Worm (Caenorhabditis elegans) whole organism, L2 larva: ENCODE results near the gene kel-3.

Source experiments
- C34F6.9 ChIP-seq: fragments of 150-350 bp; optimal IDR thresholded peaks from 2 replicates; lab custom pipeline; 2014; ENCODE audit warnings: missing biosample characterization, missing genetic modification characterization
- aly-2 ChIP-seq: fragments of 150-350 bp; optimal IDR thresholded peaks from 2 replicates; lab custom pipeline; 2014; ENCODE audit warnings: missing biosample characterization, missing genetic modification characterization
- ama-1 ChIP-seq: fragments of 150-350 bp; optimal IDR thresholded peaks from 2 replicates; lab custom pipeline; 2018; ENCODE audit warnings: inconsistent platforms
- blmp-1 ChIP-seq: sonication (generic microtip); optimal IDR thresholded peaks from 2 replicates; lab custom pipeline; 2017; ENCODE audit warnings: missing genetic modification characterization, mild to moderate bottlenecking, missing compliant biosample characterization, antibody characterized with exemption, moderate library complexity; ENCODE audit not compliant: insufficient read depth
- ceh-82 ChIP-seq: fragments of 150-350 bp; optimal IDR thresholded peaks from 2 replicates; lab custom pipeline; 2014; ENCODE audit warnings: missing biosample characterization, missing genetic modification characterization
- crh-2 ChIP-seq: sonication (generic microtip); optimal IDR thresholded peaks from 2 replicates; lab custom pipeline; 2017; ENCODE audit warnings: missing biosample characterization, missing genetic modification characterization
- egl-27 ChIP-seq: sonication (generic microtip); optimal IDR thresholded peaks from 3 replicates; lab custom pipeline; 2017; ENCODE audit warnings: missing biosample characterization, missing genetic modification reagents, missing genetic modification characterization
- fos-1 ChIP-seq: fragments of 150-350 bp; optimal IDR thresholded peaks from 2 replicates; lab custom pipeline; 2014; ENCODE audit warnings: missing biosample characterization, missing genetic modification characterization
- gmeb-1 ChIP-seq: fragments of 150-350 bp; optimal IDR thresholded peaks from 2 replicates; lab custom pipeline; 2014; ENCODE audit warnings: missing biosample characterization, missing genetic modification characterization
- lin-11 ChIP-seq: fragments of 150-350 bp; sonication (generic microtip); optimal IDR thresholded peaks from 2 replicates; lab custom pipeline; 2014; ENCODE audit warnings: missing biosample characterization, missing genetic modification characterization, inconsistent platforms, mixed read lengths
- lsy-2 ChIP-seq, 2 experiments: fragments of 150-350 bp in 1 of 2; sonication (generic microtip) in 1 of 2; optimal IDR thresholded peaks; 2 replicates each; lab custom pipeline; 2014 to 2017; ENCODE audit warnings: missing biosample characterization in 2 of 2, missing genetic modification characterization in 2 of 2
- mab-5 ChIP-seq: fragments of 150-350 bp; optimal IDR thresholded peaks from 2 replicates; lab custom pipeline; 2014; ENCODE audit warnings: missing biosample characterization, missing genetic modification characterization
- mbf-1 ChIP-seq: sonication (generic microtip); optimal IDR thresholded peaks from 2 replicates; lab custom pipeline; 2017; ENCODE audit warnings: missing biosample characterization, missing genetic modification characterization
- mdl-1 ChIP-seq, 2 experiments: fragments of 150-350 bp in 1 of 2; sonication (generic microtip) in 1 of 2; optimal IDR thresholded peaks; 2 replicates each; lab custom pipeline; 2017; ENCODE audit warnings: missing biosample characterization in 2 of 2, missing genetic modification characterization in 2 of 2
- nhr-10 ChIP-seq: sonication (generic microtip); optimal IDR thresholded peaks from 2 replicates; lab custom pipeline; 2017; ENCODE audit warnings: missing biosample characterization, missing genetic modification characterization
- nhr-23 ChIP-seq: fragments of 150-350 bp; optimal IDR thresholded peaks from 2 replicates; lab custom pipeline; 2014; ENCODE audit warnings: missing biosample characterization, missing genetic modification reagents, missing genetic modification characterization
- nhr-25 ChIP-seq: fragments of 150-350 bp; sonication (generic microtip); optimal IDR thresholded peaks from 3 replicates; lab custom pipeline; 2014; ENCODE audit warnings: missing biosample characterization, missing genetic modification characterization
- peb-1 ChIP-seq: fragments of 150-350 bp; optimal IDR thresholded peaks from 2 replicates; lab custom pipeline; 2014; ENCODE audit warnings: missing biosample characterization, missing genetic modification characterization
- sem-4 ChIP-seq: fragments of 150-350 bp; optimal IDR thresholded peaks from 2 replicates; lab custom pipeline; 2014; ENCODE audit warnings: missing biosample characterization, missing genetic modification reagents, missing genetic modification characterization
- skn-1 ChIP-seq: sonication (generic microtip); optimal IDR thresholded peaks from 2 replicates; lab custom pipeline; 2017; ENCODE audit warnings: missing biosample characterization, missing genetic modification characterization
- unc-39 ChIP-seq: fragments of 150-350 bp; optimal IDR thresholded peaks from 2 replicates; lab custom pipeline; 2014; ENCODE audit warnings: missing biosample characterization, missing genetic modification characterization
- zag-1 ChIP-seq: fragments of 150-350 bp; optimal IDR thresholded peaks from 2 replicates; lab custom pipeline; 2014; ENCODE audit warnings: missing biosample characterization, missing genetic modification characterization
- ztf-1 ChIP-seq: fragments of 200-800 bp; sonication (Bioruptor generic); conservative IDR thresholded peaks from 2 replicates; pipeline ENCODE4 v1.3.6; 2022; ENCODE audit warnings: missing genetic modification characterization, missing compliant biosample characterization
- ztf-4 ChIP-seq: fragments of 150-350 bp; optimal IDR thresholded peaks from 2 replicates; lab custom pipeline; 2014; ENCODE audit warnings: missing biosample characterization, missing genetic modification characterization

Gene kel-3

ce11 chrIII:13510753-13511152 is 46.1 kb downstream of the kel-3 start:
- TF ChIP-seq sem-4 (tag; lab: Kevin White, UChicago) (no peak), peb-1 (no peak), ztf-4 (tag; lab: Kevin White, UChicago) (no peak), nhr-23 (tag; lab: Kevin White, UChicago) (no peak), gmeb-1 (tag; lab: Kevin White, UChicago) (no peak), mdl-1 (tag; optimal IDR thresholded peaks at IDR 0.05; lab: Kevin White, UChicago) (no peak), egl-27 (tag; lab: Kevin White, UChicago) (no peak), lsy-2 (tag; optimal IDR thresholded peaks at IDR 0.05; lab: Kevin White, UChicago) (no peak), crh-2 (tag; lab: Kevin White, UChicago) (no peak), skn-1 (tag; lab: Kevin White, UChicago) (no peak), C34F6.9 (no peak), ztf-1 (GFP tag; lab: Robert Waterston, UW) (no peak), aly-2 (no peak), nhr-10 (no peak), ama-1 (lab: Kevin White, UChicago) (no peak), nhr-25 (tag; lab: Kevin White, UChicago) (no peak)

- TF ChIP-seq mab-5 (tag; lab: Kevin White, UChicago) = no peak
- TF ChIP-seq lin-11 (tag; lab: Kevin White, UChicago) = no peak
- TF ChIP-seq fos-1 (tag; lab: Kevin White, UChicago) = no peak
- TF ChIP-seq, all 48 proteins: peak for 0
Observed at ce11 chrIII:13514470-13514869, 49.9 kb downstream of the kel-3 start, which contains the start of gene mlh-1. mlh-1 (minus strand) TSS chrIII:13514570.

ce11 chrIII:13518437-13518836 is 53.8 kb downstream of the kel-3 start:
- TF ChIP-seq ceh-82 (no peak), mbf-1 (tag; lab: Kevin White, UChicago) (no peak), ama-1 (lab: Kevin White, UChicago) (no peak), blmp-1 (tag; lab: Kevin White, UChicago) (no peak), egl-27 (tag; lab: Kevin White, UChicago) (no peak), sem-4 (tag; lab: Kevin White, UChicago) (no peak), zag-1 (no peak), gmeb-1 (tag; lab: Kevin White, UChicago) (no peak), unc-39 (tag; lab: Kevin White, UChicago) (no peak)
